Worm (Caenorhabditis elegans): Measurements from ENCODE around the gene C03A3.3.

The C03A3.3 gene

ce11 chrX:11248083-11248482 lies 20.8 kb downstream of the C03A3.3 start:
- TF ChIP-seq mec-3 (tag; optimal IDR thresholded peaks at IDR 0.05; ENCODE audit: borderline replicate concordance) (no peak), hlh-30 (tag; optimal IDR thresholded peaks at IDR 0.05; ENCODE audit: insufficient read depth) (peak; percentile 92), unc-55 (GFP tag; optimal IDR thresholded peaks at IDR 0.05) (no peak), ceh-2 (tag; optimal IDR thresholded peaks at IDR 0.05) (peak; percentile 59), dve-1 (tag; optimal IDR thresholded peaks at IDR 0.05) (peak; percentile 27), rnt-1 (tag; optimal IDR thresholded peaks at IDR 0.05) (peak; percentile 37), fkh-6 (tag; optimal IDR thresholded peaks at IDR 0.05) (peak; percentile 28), npax-4 (tag; optimal IDR thresholded peaks at IDR 0.05) (no peak), ztf-16 (tag; optimal IDR thresholded peaks at IDR 0.05) (no peak), ref-2 (tag; optimal IDR thresholded peaks at IDR 0.05) (peak; percentile 19), T23F11.4 (GFP tag; optimal IDR thresholded peaks at IDR 0.05) (no peak), che-1 (tag; optimal IDR thresholded peaks at IDR 0.05) (no peak), ceh-34 (tag; optimal IDR thresholded peaks at IDR 0.05) (peak; percentile 79), tbx-2 (tag; optimal IDR thresholded peaks at IDR 0.05) (peak; percentile 47), fax-1 (tag; optimal IDR thresholded peaks at IDR 0.05) (no peak), lin-11 (tag; optimal IDR thresholded peaks at IDR 0.05) (no peak), C08G9.2 (tag; optimal IDR thresholded peaks at IDR 0.05) (peak; percentile 44), ceh-18 (tag; optimal IDR thresholded peaks at IDR 0.05) (peak; percentile 17), elt-2 (tag; optimal IDR thresholded peaks at IDR 0.05) (peak; percentile 3), pat-9 (tag; optimal IDR thresholded peaks at IDR 0.05) (no peak), zip-5 (tag; optimal IDR thresholded peaks at IDR 0.05) (no peak), hlh-6 (tag; optimal IDR thresholded peaks at IDR 0.05) (peak; percentile 75), hlh-15 (tag; optimal IDR thresholded peaks at IDR 0.05) (no peak), sdc-2 (tag; optimal IDR thresholded peaks at IDR 0.05) (peak; percentile 58), nfya-1 (tag; optimal IDR thresholded peaks at IDR 0.05) (peak; percentile 40), ceh-31 (tag; optimal IDR thresholded peaks at IDR 0.05) (peak; percentile 40), C38D4.7 (GFP tag; optimal IDR thresholded peaks at IDR 0.05) (no peak)

- TF ChIP-seq nhr-232 (tag; optimal IDR thresholded peaks at IDR 0.05) = no peak
- TF ChIP-seq unc-42 (tag; optimal IDR thresholded peaks at IDR 0.05) = peak; percentile 76
Observed at ce11 chrX:11245056-11245455, 23.8 kb downstream of the C03A3.3 start.

- TF ChIP-seq ets-4 (tag; optimal IDR thresholded peaks at IDR 0.05) = no peak
- TF ChIP-seq ceh-19 (GFP tag; optimal IDR thresholded peaks at IDR 0.05) = no peak
- no peak for TF ChIP-seq fkh-10 (GFP tag; optimal IDR thresholded peaks at IDR 0.05)
- no peak for TF ChIP-seq pat-9 (tag; optimal IDR thresholded peaks at IDR 0.05)
- TF ChIP-seq ceh-45 (GFP tag; IDR thresholded peaks at IDR 0.05) = no peak
- no peak for TF ChIP-seq ceh-2 (tag; optimal IDR thresholded peaks at IDR 0.05)
- TF ChIP-seq unc-55 (GFP tag; optimal IDR thresholded peaks at IDR 0.05) = no peak
Observed at ce11 chrX:11243604-11244003, 25.3 kb downstream of the C03A3.3 start.

- TF ChIP-seq pax-1 (tag; optimal IDR thresholded peaks at IDR 0.05) (no peak), ttx-3 (tag; optimal IDR thresholded peaks at IDR 0.05) (no peak), pag-3 (tag; optimal IDR thresholded peaks at IDR 0.05; ENCODE audit: borderline replicate concordance) (no peak), ahr-1 (tag; optimal IDR thresholded peaks at IDR 0.05) (no peak), tbx-2 (tag; optimal IDR thresholded peaks at IDR 0.05) (no peak), odd-2 (tag; optimal IDR thresholded peaks at IDR 0.05) (no peak), unc-3 (GFP tag; conservative IDR thresholded peaks at IDR 0.05) (no peak), unc-3 (tag; optimal IDR thresholded peaks at IDR 0.05) (no peak), ceh-9 (tag; optimal IDR thresholded peaks at IDR 0.05) (no peak), ceh-18 (tag; optimal IDR thresholded peaks at IDR 0.05) (no peak)
Observed at ce11 chrX:11241479-11241878, 27.4 kb downstream of the C03A3.3 start.

All from whole organism, late embryonic.